Fruit fly (Drosophila melanogaster): ENCODE data around the gene ATPsynCF6.

- TF ChIP-seq h (GFP tag; optimal IDR thresholded peaks at IDR 0.05) (no peak), rgr (GFP tag; optimal IDR thresholded peaks at IDR 0.05) (no peak), tai (GFP tag; optimal IDR thresholded peaks at IDR 0.05) (no peak), Hnf4 (GFP tag; optimal IDR thresholded peaks at IDR 0.05) (no peak), OdsH (GFP tag; optimal IDR thresholded peaks at IDR 0.05) (no peak), pan (optimal IDR thresholded peaks at IDR 0.05) (no peak), psq (GFP tag; optimal IDR thresholded peaks at IDR 0.05) (no peak), N (GFP tag; optimal IDR thresholded peaks at IDR 0.05) (no peak), usp (GFP tag; optimal IDR thresholded peaks at IDR 0.05) (no peak)
Observed at dm6 chr3R:23377288-23377687, 21.4 kb upstream of the ATPsynCF6 start.
